Fruit fly (Drosophila melanogaster) Kc167 (cell line): ENCODE data around the gene CG13409.
A peak's percentile ranks its signal among the peaks of the same experiment; 100 is the strongest.

Experiments
- Sin3A ChIP-seq: fragments of >200 bp; optimal IDR thresholded peaks from 2 replicates; lab custom pipeline; 2018; ENCODE audit warnings: missing external identifiers
- insv ChIP-seq: fragments of >200 bp; optimal IDR thresholded peaks from 3 replicates; lab custom pipeline; 2018; ENCODE audit warnings: missing external identifiers
- psq ChIP-seq: fragments of >200 bp; optimal IDR thresholded peaks from 2 replicates; lab custom pipeline; 2017; ENCODE audit warnings: missing external identifiers
- ttk ChIP-seq: sonication (Bioruptor generic); optimal IDR thresholded peaks from 2 replicates; lab custom pipeline; 2017; ENCODE audit warnings: missing external identifiers

DNA sequence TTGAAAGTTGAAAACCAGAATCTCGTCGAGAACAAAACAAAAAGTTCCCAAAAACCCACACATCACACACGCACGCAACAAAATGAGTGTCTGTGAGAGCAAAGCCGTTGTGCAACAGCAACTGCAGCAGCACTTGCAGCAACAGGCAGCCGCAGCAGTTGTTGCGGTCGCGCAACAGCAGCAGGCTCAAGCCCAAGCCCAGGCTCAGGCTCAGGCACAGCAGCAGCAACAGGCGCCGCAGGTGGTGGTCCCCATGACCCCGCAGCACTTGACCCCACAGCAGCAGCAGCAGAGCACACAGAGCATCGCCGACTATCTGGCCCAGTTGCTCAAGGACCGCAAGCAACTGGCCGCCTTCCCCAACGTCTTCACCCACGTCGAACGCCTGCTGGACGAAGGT lies 11.3 kb upstream of the CG13409 start:
- TF ChIP-seq psq (lab: Kevin White, UChicago), result no peak
- no peak for TF ChIP-seq insv (lab: Kevin White, UChicago)
- TF ChIP-seq Sin3A (lab: Kevin White, UChicago), result no peak
- TF ChIP-seq ttk (lab: Kevin White, UChicago), result peak; percentile 2
